Worm (Caenorhabditis elegans) whole organism, mixed stage, embryonic: ENCODE measurements around the gene srt-28.

Experiments used
- blmp-1 ChIP-seq: fragments of 150-350 bp; optimal IDR thresholded peaks from 2 replicates; lab custom pipeline; 2014; ENCODE audit warnings: missing biosample characterization, missing genetic modification characterization
- ces-1 ChIP-seq: fragments of 150-350 bp; optimal IDR thresholded peaks from 2 replicates; lab custom pipeline; 2014; ENCODE audit warnings: missing biosample characterization, missing genetic modification reagents, missing genetic modification characterization
- elt-3 ChIP-seq: fragments of 150-350 bp; optimal IDR thresholded peaks from 2 replicates; lab custom pipeline; 2014; ENCODE audit warnings: missing biosample characterization, missing genetic modification characterization
- lsy-2 ChIP-seq: fragments of 150-350 bp; optimal IDR thresholded peaks from 2 replicates; lab custom pipeline; 2014; ENCODE audit warnings: missing biosample characterization, missing genetic modification characterization
- mep-1 ChIP-seq: fragments of 150-350 bp; optimal IDR thresholded peaks from 2 replicates; lab custom pipeline; 2017; ENCODE audit warnings: missing biosample characterization, missing genetic modification reagents, missing genetic modification characterization, inconsistent platforms
- nhr-12 ChIP-seq: fragments of 150-350 bp; optimal IDR thresholded peaks from 2 replicates; lab custom pipeline; 2014; ENCODE audit warnings: missing biosample characterization, missing genetic modification characterization
- nhr-28 ChIP-seq: fragments of 150-350 bp; optimal IDR thresholded peaks from 2 replicates; lab custom pipeline; 2014; ENCODE audit warnings: missing biosample characterization, missing genetic modification characterization
- snpc-4 ChIP-seq: fragments of 150-350 bp; optimal IDR thresholded peaks from 2 replicates; lab custom pipeline; 2014; ENCODE audit warnings: missing biosample characterization, missing genetic modification characterization
- sptf-1 ChIP-seq: sonication (generic microtip); optimal IDR thresholded peaks from 2 replicates; lab custom pipeline; 2017; ENCODE audit warnings: mild to moderate bottlenecking, missing genetic modification characterization, moderate library complexity, missing compliant biosample characterization

DNA sequence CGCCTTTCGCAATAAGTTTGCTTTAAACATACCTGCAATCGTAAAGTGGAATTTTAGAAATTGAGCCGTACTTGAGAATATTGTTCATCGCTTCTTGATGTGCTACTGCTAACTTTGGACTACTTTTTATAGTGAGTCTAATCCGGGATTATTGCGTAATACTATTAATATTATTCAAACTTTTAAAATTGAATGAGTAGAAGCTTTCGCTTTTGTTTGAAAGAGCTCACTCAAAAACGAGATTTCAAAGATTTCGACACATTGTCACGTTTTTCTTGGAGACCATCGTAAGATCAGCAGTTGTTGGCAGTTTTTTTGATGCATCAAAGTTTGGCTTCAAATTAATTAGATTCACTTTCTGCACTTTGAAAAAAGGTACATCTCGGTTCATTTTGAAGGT, at the start of gene srt-28:
- TF ChIP-seq mep-1 (tag; lab: Kevin White, UChicago) (no peak), lsy-2 (no peak), elt-3 (no peak), snpc-4 (no peak), ces-1 (GFP tag; lab: Kevin White, UChicago) (no peak), sptf-1 (no peak), nhr-28 (tag; lab: Kevin White, UChicago) (no peak), blmp-1 (tag; lab: Kevin White, UChicago) (no peak), nhr-12 (no peak)
